Worm (Caenorhabditis elegans): ENCODE measurements around the gene nhr-274.

DNA sequence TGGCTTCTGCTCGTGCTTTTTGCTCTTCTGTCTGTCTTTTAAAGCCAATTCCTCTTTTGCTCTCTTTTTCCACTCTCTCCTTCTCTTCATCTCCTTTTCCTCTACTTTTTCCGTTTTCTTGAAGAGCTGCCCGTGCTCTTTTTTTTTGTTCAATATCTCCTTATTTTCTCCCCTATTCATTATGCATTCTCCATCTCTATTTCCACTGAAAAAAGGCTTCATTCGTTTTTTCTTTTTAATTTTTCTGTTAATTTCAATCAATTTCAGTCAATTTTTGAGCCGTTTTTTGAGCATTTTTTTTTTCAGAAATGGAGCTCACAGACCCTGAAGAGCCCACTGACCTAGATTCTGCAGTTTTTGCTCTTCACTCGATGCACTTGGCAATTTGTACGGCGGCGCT is 27.3 kb upstream of the nhr-274 start, which contains the start of gene Y41D4B.1:
- TF ChIP-seq hnd-1 (tag; optimal IDR thresholded peaks at IDR 0.05) (no peak), ceh-36 (tag; optimal IDR thresholded peaks at IDR 0.05) (no peak), ama-1 (optimal IDR thresholded peaks at IDR 0.05) (no peak), aly-1 (tag; optimal IDR thresholded peaks at IDR 0.05) (no peak), flt-1 (GFP tag; IDR thresholded peaks at IDR 0.05) (no peak), hmbx-1 (tag; optimal IDR thresholded peaks at IDR 0.05) (no peak), tra-4 (tag; optimal IDR thresholded peaks at IDR 0.05) (no peak), hmg-4 (GFP tag; optimal IDR thresholded peaks at IDR 0.05) (no peak)
